Worm (Caenorhabditis elegans): ENCODE data around the gene ctsa-1.1.

ctsa-1.1 gene

ce11 chrII:4756751-4757150 lies 19.3 kb downstream of the ctsa-1.1 start, which contains the start of gene C27D9.2:
C27D9.2 (minus strand) TSS chrII:4756851.
- TF ChIP-seq M03D4.4 (tag; optimal IDR thresholded peaks at IDR 0.05) (no peak), hlh-1 (tag; optimal IDR thresholded peaks at IDR 0.05) (no peak), ham-2 (GFP tag; optimal IDR thresholded peaks at IDR 0.05) (no peak), blmp-1 (tag; optimal IDR thresholded peaks at IDR 0.05) (no peak), unc-62 (GFP tag; optimal IDR thresholded peaks at IDR 0.05) (no peak), unc-39 (tag; optimal IDR thresholded peaks at IDR 0.05) (no peak), mls-2 (tag; optimal IDR thresholded peaks at IDR 0.05) (no peak), mab-5 (tag; optimal IDR thresholded peaks at IDR 0.05) (no peak)

DNA sequence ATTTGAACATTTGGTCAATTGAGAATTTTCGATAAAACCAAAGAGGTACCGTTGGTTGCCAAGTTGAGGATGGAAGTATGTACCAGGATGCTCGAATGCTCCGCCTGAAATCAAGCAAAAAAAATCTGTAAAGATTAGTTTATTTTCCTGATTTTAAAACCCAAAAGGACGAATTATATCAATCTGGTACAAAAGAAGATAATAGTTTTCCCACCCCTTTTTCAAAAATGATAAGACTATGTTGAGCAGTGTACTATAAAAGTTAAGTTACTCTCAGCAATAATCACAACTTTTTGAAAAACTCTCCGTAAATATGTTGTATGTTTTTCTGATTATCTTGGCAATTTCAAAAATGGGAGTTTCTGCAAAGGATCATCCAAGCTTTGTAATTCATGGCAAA lies 21.0 kb downstream of the ctsa-1.1 start, which contains the start of gene F26G1.3:
TSS of gene F26G1.3 (plus strand) at position 301 of the 400 bp plus-strand sequence.
- TF ChIP-seq zip-8 (tag; optimal IDR thresholded peaks at IDR 0.05) (no peak), ham-2 (GFP tag; optimal IDR thresholded peaks at IDR 0.05) (no peak), ces-1 (GFP tag; optimal IDR thresholded peaks at IDR 0.05) (no peak), elt-1 (tag; optimal IDR thresholded peaks at IDR 0.05; ENCODE audit: borderline replicate concordance, insufficient read depth) (no peak), M03D4.4 (tag; optimal IDR thresholded peaks at IDR 0.05) (no peak), ceh-43 (GFP tag; optimal IDR thresholded peaks at IDR 0.05) (no peak), sptf-1 (tag; optimal IDR thresholded peaks at IDR 0.05) (no peak), mep-1 (tag; optimal IDR thresholded peaks at IDR 0.05) (no peak), snpc-4 (tag; optimal IDR thresholded peaks at IDR 0.05) (no peak), drap-1 (GFP tag; optimal IDR thresholded peaks at IDR 0.05) (no peak), ztf-11 (tag; optimal IDR thresholded peaks at IDR 0.05) (no peak), ceh-39 (tag; optimal IDR thresholded peaks at IDR 0.05) (no peak)

ce11 chrII:4759835-4760234 lies 22.4 kb downstream of the ctsa-1.1 start:
- TF ChIP-seq tbx-8 (GFP tag; optimal IDR thresholded peaks at IDR 0.05) (no peak), unc-120 (tag; optimal IDR thresholded peaks at IDR 0.05; ENCODE audit: poor library complexity, severe bottlenecking) (no peak), M03D4.4 (tag; optimal IDR thresholded peaks at IDR 0.05) (no peak), nhr-2 (tag; optimal IDR thresholded peaks at IDR 0.05) (no peak), lsy-2 (tag; optimal IDR thresholded peaks at IDR 0.05) (no peak), hlh-1 (tag; optimal IDR thresholded peaks at IDR 0.05) (no peak), nhr-76 (tag; optimal IDR thresholded peaks at IDR 0.05) (no peak), ham-2 (GFP tag; optimal IDR thresholded peaks at IDR 0.05) (no peak), nhr-12 (tag; optimal IDR thresholded peaks at IDR 0.05) (no peak), flh-1 (GFP tag; optimal IDR thresholded peaks at IDR 0.05) (no peak), sem-2 (GFP tag; optimal IDR thresholded peaks at IDR 0.05) (no peak), zip-8 (tag; optimal IDR thresholded peaks at IDR 0.05) (no peak), ceh-43 (GFP tag; optimal IDR thresholded peaks at IDR 0.05) (no peak)

ce11 chrII:4761020-4761419 lies 23.6 kb downstream of the ctsa-1.1 start:
- TF ChIP-seq elt-1 (tag; optimal IDR thresholded peaks at IDR 0.05; ENCODE audit: borderline replicate concordance, insufficient read depth), result no peak
- no peak for TF ChIP-seq unc-62 (GFP tag; optimal IDR thresholded peaks at IDR 0.05)

ce11 chrII:4762574-4763285 lies 25.3 kb downstream of the ctsa-1.1 start, which contains the start of gene F26G1.2:
F26G1.2 (plus strand) TSS chrII:4763081.
- TF ChIP-seq unc-62 (GFP tag; optimal IDR thresholded peaks at IDR 0.05) (no peak), nhr-28 (tag; optimal IDR thresholded peaks at IDR 0.05) (no peak), ztf-11 (tag; optimal IDR thresholded peaks at IDR 0.05) (no peak), ceh-43 (GFP tag; optimal IDR thresholded peaks at IDR 0.05) (no peak), nhr-237 (tag; optimal IDR thresholded peaks at IDR 0.05) (no peak), drap-1 (GFP tag; optimal IDR thresholded peaks at IDR 0.05) (no peak), lin-32 (GFP tag; optimal IDR thresholded peaks at IDR 0.05) (no peak), hlh-1 (tag; optimal IDR thresholded peaks at IDR 0.05) (no peak), lin-13 (tag; optimal IDR thresholded peaks at IDR 0.05) (no peak), nhr-12 (tag; optimal IDR thresholded peaks at IDR 0.05) (no peak)

DNA sequence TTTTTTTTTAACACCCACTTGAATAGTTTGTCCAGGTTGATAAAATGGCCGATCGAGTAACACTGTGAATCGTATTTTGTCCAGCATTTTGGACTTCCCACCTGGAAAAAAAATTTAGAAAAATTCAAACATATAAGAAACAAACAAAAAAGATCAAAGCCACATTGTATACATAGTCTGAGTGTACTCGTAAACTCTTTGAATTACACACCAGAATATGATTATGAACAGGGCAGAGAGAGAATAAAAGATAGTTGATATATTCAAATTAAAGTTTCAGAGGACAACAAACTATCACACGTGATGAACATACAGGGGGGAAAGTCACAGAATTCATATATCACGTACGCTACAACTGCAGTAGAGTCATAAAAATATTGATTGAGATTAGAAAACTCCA lies 28.8 kb downstream of the ctsa-1.1 start, which contains the start of gene ttm-2:
TSS of gene ttm-2 (minus strand) at position 101 of the 400 bp plus-strand sequence.
- TF ChIP-seq nhr-76 (tag; optimal IDR thresholded peaks at IDR 0.05) (no peak), sem-2 (GFP tag; optimal IDR thresholded peaks at IDR 0.05) (no peak), unc-39 (tag; optimal IDR thresholded peaks at IDR 0.05) (no peak), elt-3 (tag; optimal IDR thresholded peaks at IDR 0.05) (no peak), ceh-43 (GFP tag; optimal IDR thresholded peaks at IDR 0.05) (no peak), hlh-1 (tag; optimal IDR thresholded peaks at IDR 0.05) (no peak), nhr-2 (tag; optimal IDR thresholded peaks at IDR 0.05) (no peak), blmp-1 (tag; optimal IDR thresholded peaks at IDR 0.05) (no peak), ceh-39 (tag; optimal IDR thresholded peaks at IDR 0.05) (no peak), mab-5 (tag; optimal IDR thresholded peaks at IDR 0.05) (no peak), nhr-12 (tag; optimal IDR thresholded peaks at IDR 0.05) (no peak), mep-1 (tag; optimal IDR thresholded peaks at IDR 0.05) (no peak), sptf-1 (tag; optimal IDR thresholded peaks at IDR 0.05) (no peak), ceh-83 (GFP tag; optimal IDR thresholded peaks at IDR 0.05) (no peak), ham-2 (GFP tag; optimal IDR thresholded peaks at IDR 0.05) (no peak)

Data from whole organism, mixed stage, embryonic.